Fruit fly (Drosophila melanogaster) whole organism, embryonic: ENCODE data around the gene qtc.

Experiments used
- Abd-B ChIP-seq: fragments of 200-800 bp; sonication (Bioruptor generic); optimal IDR thresholded peaks from 2 replicates; lab custom pipeline; 2018; ENCODE audit warnings: missing biosample characterization, mild to moderate bottlenecking, missing genetic modification characterization, moderate library complexity
- CG10147 ChIP-seq: fragments of 200-800 bp; sonication (Bioruptor generic); optimal IDR thresholded peaks from 2 replicates; lab custom pipeline; 2019; ENCODE audit warnings: missing biosample characterization, mild to moderate bottlenecking, missing genetic modification characterization, moderate library complexity
- CG10209 ChIP-seq: fragments of 200-800 bp; sonication (Bioruptor generic); optimal IDR thresholded peaks from 3 replicates; lab custom pipeline; 2017; ENCODE audit warnings: missing biosample characterization, mild to moderate bottlenecking, missing genetic modification characterization, missing genetic modification reagents
- CG11398 ChIP-seq: fragments of 200-800 bp; sonication (Bioruptor generic); optimal IDR thresholded peaks from 2 replicates; lab custom pipeline; 2016; ENCODE audit warnings: missing biosample characterization, missing genetic modification characterization
- CG11560 ChIP-seq: fragments of 200-800 bp; sonication (Bioruptor generic); IDR thresholded peaks from 3 replicates; pipeline ENCODE4 v1.3.6; 2022; ENCODE audit warnings: missing biosample characterization, missing genetic modification characterization
- CG12744 ChIP-seq: fragments of 200-800 bp; sonication (Bioruptor generic); optimal IDR thresholded peaks from 2 replicates; lab custom pipeline; 2016; ENCODE audit warnings: missing biosample characterization, missing genetic modification characterization
- CG13424 ChIP-seq: fragments of 200-800 bp; sonication (Bioruptor generic); optimal IDR thresholded peaks from 2 replicates; lab custom pipeline; 2019; ENCODE audit warnings: missing biosample characterization, mild to moderate bottlenecking, missing genetic modification characterization, moderate library complexity
- CG13775 ChIP-seq: fragments of 200-800 bp; sonication (Bioruptor generic); optimal IDR thresholded peaks from 3 replicates; lab custom pipeline; 2017; ENCODE audit warnings: missing biosample characterization, mild to moderate bottlenecking, missing genetic modification characterization
- CG15514 ChIP-seq: fragments of 200-800 bp; sonication (Bioruptor generic); optimal IDR thresholded peaks from 3 replicates; lab custom pipeline; 2017; ENCODE audit warnings: missing biosample characterization, missing genetic modification characterization, mild to moderate bottlenecking, moderate library complexity, missing genetic modification reagents
- CG17328 ChIP-seq: fragments of 200-800 bp; sonication (Bioruptor generic); IDR thresholded peaks from 2 replicates; pipeline ENCODE4 v1.3.6; 2022; ENCODE audit warnings: missing biosample characterization, missing genetic modification characterization
- CG17829 ChIP-seq: fragments of 200-800 bp; optimal IDR thresholded peaks from 2 replicates; lab custom pipeline; 2019; ENCODE audit warnings: missing biosample characterization, mild to moderate bottlenecking, missing genetic modification characterization, moderate library complexity
- CG18262 ChIP-seq: fragments of 200-800 bp; optimal IDR thresholded peaks from 3 replicates; lab custom pipeline; 2019; ENCODE audit warnings: missing biosample characterization, mild to moderate bottlenecking, missing genetic modification characterization, moderate library complexity
- CG1832 ChIP-seq: fragments of 200-800 bp; sonication (Bioruptor generic); optimal IDR thresholded peaks from 2 replicates; lab custom pipeline; 2017; ENCODE audit warnings: missing biosample characterization, mild to moderate bottlenecking, missing genetic modification characterization, inconsistent platforms
- CG2712 ChIP-seq: fragments of 200-800 bp; optimal IDR thresholded peaks from 3 replicates; lab custom pipeline; 2019; ENCODE audit warnings: missing biosample characterization, mild to moderate bottlenecking, missing genetic modification characterization, moderate library complexity
- CG3281 ChIP-seq: fragments of 200-800 bp; sonication (Bioruptor generic); optimal IDR thresholded peaks from 3 replicates; lab custom pipeline; 2017; ENCODE audit warnings: missing biosample characterization, mild to moderate bottlenecking, missing genetic modification characterization
- CG6683 ChIP-seq: fragments of 200-800 bp; sonication (Bioruptor generic); optimal IDR thresholded peaks from 2 replicates; lab custom pipeline; 2017; ENCODE audit warnings: missing biosample characterization, mild to moderate bottlenecking, missing genetic modification characterization, missing genetic modification reagents
- CG6765 ChIP-seq: fragments of 200-800 bp; sonication (Bioruptor generic); optimal IDR thresholded peaks from 3 replicates; lab custom pipeline; 2017; ENCODE audit warnings: missing biosample characterization, mild to moderate bottlenecking, missing genetic modification characterization
- CG8281 ChIP-seq: fragments of 200-800 bp; sonication (Bioruptor generic); optimal IDR thresholded peaks from 2 replicates; lab custom pipeline; 2018; ENCODE audit warnings: missing biosample characterization, mild to moderate bottlenecking, missing genetic modification characterization, moderate library complexity
- D19A ChIP-seq: fragments of 200-800 bp; optimal IDR thresholded peaks from 3 replicates; lab custom pipeline; 2019; ENCODE audit warnings: missing biosample characterization, mild to moderate bottlenecking, missing genetic modification characterization, moderate library complexity
- Deaf1 ChIP-seq: fragments of 200-800 bp; optimal IDR thresholded peaks from 3 replicates; lab custom pipeline; 2019; ENCODE audit warnings: missing biosample characterization, mild to moderate bottlenecking, missing genetic modification characterization, moderate library complexity
- Dip2 ChIP-seq: fragments of 200-800 bp; sonication (Bioruptor generic); IDR thresholded peaks from 2 replicates; pipeline ENCODE4 v1.3.6; 2022; ENCODE audit warnings: missing biosample characterization, missing genetic modification characterization
- Doc3 ChIP-seq: fragments of 200-800 bp; sonication (Bioruptor generic); IDR thresholded peaks from 3 replicates; pipeline ENCODE4 v1.3.6; 2022; ENCODE audit warnings: missing biosample characterization, missing genetic modification characterization; ENCODE audit not compliant: partially characterized antibody
- Dref ChIP-seq: fragments of 200-800 bp; sonication (Bioruptor generic); IDR thresholded peaks from 2 replicates; pipeline ENCODE4 v1.3.6; 2022; ENCODE audit warnings: missing biosample characterization, missing genetic modification characterization
- HLH54F ChIP-seq: fragments of 200-800 bp; sonication (Bioruptor generic); optimal IDR thresholded peaks from 3 replicates; lab custom pipeline; 2016; ENCODE audit warnings: missing biosample characterization, missing genetic modification characterization
- Hey ChIP-seq: fragments of 200-800 bp; sonication (Bioruptor generic); optimal IDR thresholded peaks from 3 replicates; lab custom pipeline; 2018; ENCODE audit warnings: missing biosample characterization, mild to moderate bottlenecking, missing genetic modification characterization
- Hmx ChIP-seq: fragments of 200-800 bp; sonication (Bioruptor generic); optimal IDR thresholded peaks from 2 replicates; lab custom pipeline; 2016; ENCODE audit warnings: missing biosample characterization, missing genetic modification characterization
- MBD-R2 ChIP-seq: fragments of 200-800 bp; sonication (Bioruptor generic); IDR thresholded peaks from 2 replicates; pipeline ENCODE4 v1.3.6; 2022; ENCODE audit warnings: missing biosample characterization, missing genetic modification characterization
- NFAT ChIP-seq: fragments of 200-800 bp; sonication (Bioruptor generic); IDR thresholded peaks from 2 replicates; pipeline ENCODE4 v1.3.6; 2022; ENCODE audit warnings: missing biosample characterization, missing genetic modification characterization
- Pdp1 ChIP-seq, 2 experiments: fragments of 200-800 bp; sonication (Bioruptor generic); optimal IDR thresholded peaks; 3 replicates each; lab custom pipeline; 2016; ENCODE audit warnings: missing biosample characterization in 2 of 2, missing genetic modification characterization in 2 of 2, mild to moderate bottlenecking in 1 of 2, moderate library complexity in 1 of 2
- Ravus ChIP-seq: fragments of 200-800 bp; sonication (Bioruptor generic); IDR thresholded peaks from 2 replicates; pipeline ENCODE4 v1.3.6; 2022; ENCODE audit warnings: missing biosample characterization, missing genetic modification characterization
- ac ChIP-seq: fragments of 200-800 bp; sonication (Bioruptor generic); optimal IDR thresholded peaks from 3 replicates; lab custom pipeline; 2017; ENCODE audit warnings: missing biosample characterization, mild to moderate bottlenecking, missing genetic modification characterization
- ash1 ChIP-seq: fragments of 200-800 bp; sonication (Bioruptor generic); optimal IDR thresholded peaks from 2 replicates; lab custom pipeline; 2018; ENCODE audit warnings: missing biosample characterization, mild to moderate bottlenecking, missing genetic modification characterization
- bcd ChIP-seq: fragments of 200-800 bp; sonication (Bioruptor generic); optimal IDR thresholded peaks from 2 replicates; lab custom pipeline; 2017; ENCODE audit warnings: missing biosample characterization, mild to moderate bottlenecking, missing genetic modification characterization
- bsh ChIP-seq, 2 experiments: fragments of 200-800 bp; sonication (Bioruptor generic); optimal IDR thresholded peaks; 2 replicates each; lab custom pipeline; 2017 to 2018; ENCODE audit warnings: mild to moderate bottlenecking in 2 of 2, missing biosample characterization in 2 of 2, missing genetic modification characterization in 2 of 2, moderate library complexity in 1 of 2
- cas ChIP-seq: fragments of 200-800 bp; sonication (Bioruptor generic); IDR thresholded peaks from 2 replicates; pipeline ENCODE4 v1.3.6; 2022; ENCODE audit warnings: missing biosample characterization, missing genetic modification characterization
- danr ChIP-seq: fragments of 200-800 bp; sonication (Bioruptor generic); IDR thresholded peaks from 2 replicates; pipeline ENCODE4 v1.3.6; 2022; ENCODE audit warnings: missing biosample characterization, missing genetic modification characterization
- dysf ChIP-seq: fragments of 200-800 bp; sonication (Bioruptor generic); IDR thresholded peaks from 3 replicates; pipeline ENCODE4 v1.3.6; 2022; ENCODE audit warnings: missing biosample characterization, missing genetic modification characterization
- grau ChIP-seq: fragments of 200-800 bp; optimal IDR thresholded peaks from 3 replicates; lab custom pipeline; 2019; ENCODE audit warnings: missing biosample characterization, mild to moderate bottlenecking, missing genetic modification characterization, moderate library complexity
- jigr1 ChIP-seq: fragments of 200-800 bp; sonication (Bioruptor generic); IDR thresholded peaks from 3 replicates; pipeline ENCODE4 v1.3.6; 2022; ENCODE audit warnings: missing biosample characterization, missing genetic modification characterization
- mirr ChIP-seq: fragments of 200-800 bp; sonication (Bioruptor generic); optimal IDR thresholded peaks from 3 replicates; lab custom pipeline; 2018; ENCODE audit warnings: missing biosample characterization, mild to moderate bottlenecking, missing genetic modification characterization
- nerfin-2 ChIP-seq: fragments of 200-800 bp; sonication (Bioruptor generic); IDR thresholded peaks from 2 replicates; pipeline ENCODE4 v1.3.6; 2022; ENCODE audit warnings: missing biosample characterization, missing genetic modification characterization; ENCODE audit not compliant: partially characterized antibody
- odd ChIP-seq: fragments of 200-800 bp; sonication (Bioruptor generic); optimal IDR thresholded peaks from 2 replicates; lab custom pipeline; 2017; ENCODE audit warnings: missing biosample characterization, mild to moderate bottlenecking, missing genetic modification characterization
- onecut ChIP-seq: fragments of 200-800 bp; sonication (Bioruptor generic); IDR thresholded peaks from 2 replicates; pipeline ENCODE4 v1.3.6; 2022; ENCODE audit warnings: missing biosample characterization, missing genetic modification characterization
- ro ChIP-seq: fragments of 200-800 bp; sonication (Bioruptor generic); IDR thresholded peaks from 2 replicates; pipeline ENCODE4 v1.3.6; 2022; ENCODE audit warnings: missing biosample characterization, missing genetic modification characterization
- row ChIP-seq: fragments of 200-800 bp; sonication (Bioruptor generic); IDR thresholded peaks from 3 replicates; pipeline ENCODE4 v1.3.6; 2022; ENCODE audit warnings: missing biosample characterization, missing genetic modification characterization
- sug ChIP-seq: fragments of 200-800 bp; optimal IDR thresholded peaks from 2 replicates; lab custom pipeline; 2019; ENCODE audit warnings: missing biosample characterization, mild to moderate bottlenecking, missing genetic modification characterization, moderate library complexity
- tap ChIP-seq: fragments of 200-800 bp; optimal IDR thresholded peaks from 3 replicates; lab custom pipeline; 2019; ENCODE audit warnings: missing biosample characterization, mild to moderate bottlenecking, missing genetic modification characterization, moderate library complexity
- tgo ChIP-seq: fragments of 200-800 bp; sonication (Bioruptor generic); IDR thresholded peaks from 3 replicates; pipeline ENCODE4 v1.3.6; 2022; ENCODE audit warnings: missing biosample characterization, missing genetic modification characterization
- tio ChIP-seq: fragments of 200-800 bp; sonication (Bioruptor generic); optimal IDR thresholded peaks from 2 replicates; lab custom pipeline; 2017; ENCODE audit warnings: missing biosample characterization, missing genetic modification characterization, inconsistent platforms
- toy ChIP-seq: fragments of 200-800 bp; sonication (Bioruptor generic); IDR thresholded peaks from 2 replicates; pipeline ENCODE4 v1.3.6; 2022; ENCODE audit warnings: missing biosample characterization, missing genetic modification characterization

Gene qtc

DNA sequence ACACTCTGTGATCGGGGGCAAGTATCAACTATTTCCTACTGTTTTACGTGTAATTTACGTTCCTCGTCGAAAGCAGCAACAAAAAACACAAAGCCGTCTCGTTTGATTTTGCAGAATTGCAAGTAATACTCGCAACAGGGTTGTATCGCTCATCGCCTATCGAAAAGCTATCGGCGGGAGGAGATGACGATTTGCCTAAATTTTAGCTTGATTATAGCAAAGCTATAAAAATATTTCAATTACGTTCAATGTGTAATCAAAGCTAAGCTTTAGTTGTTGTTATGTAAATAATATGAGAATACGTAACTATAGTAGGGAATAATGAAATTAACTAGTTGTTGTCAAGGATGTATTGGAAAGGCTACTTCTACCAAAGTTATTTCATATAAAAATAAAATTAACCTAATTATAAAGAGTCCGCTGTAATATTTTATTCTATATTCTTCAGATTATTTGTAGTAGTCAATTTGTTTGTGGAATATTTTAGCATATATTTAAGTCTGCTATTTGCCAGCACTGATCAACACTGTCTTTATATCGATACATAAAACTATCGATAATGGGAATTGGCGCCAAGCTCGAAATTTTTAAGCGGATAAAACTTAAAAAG lies 865 bp upstream of the qtc start, which contains the start of gene Rpn11 (continued):
- TF ChIP-seq ro (GFP tag; lab: Robert Waterston, UW) = no peak
- TF ChIP-seq HLH54F (GFP tag; lab: Kevin White, UChicago) = peak; percentile 32
- peak; percentile 76 for TF ChIP-seq Abd-B (GFP tag; lab: Kevin White, UChicago)
- TF ChIP-seq CG6683 (GFP tag; lab: Kevin White, UChicago) = no peak
- TF ChIP-seq bcd (GFP tag; lab: Kevin White, UChicago) = peak; percentile 64
- peak; percentile 53 for TF ChIP-seq tap
- peak; percentile 54 for TF ChIP-seq CG3281 (GFP tag; lab: Kevin White, UChicago)
- TF ChIP-seq CG8281 (tag; lab: Kevin White, UChicago) = no peak
- peak; percentile 78 for TF ChIP-seq sug (tag; lab: Kevin White, UChicago)
- peak; percentile 77 for TF ChIP-seq Dref (GFP tag; lab: Robert Waterston, UW)
- no peak for TF ChIP-seq CG17328 (GFP tag; lab: Robert Waterston, UW)
- no peak for TF ChIP-seq toy (GFP tag; lab: Robert Waterston, UW)
- no peak for TF ChIP-seq jigr1 (GFP tag; lab: Robert Waterston, UW)
- TF ChIP-seq Ravus (GFP tag; lab: Robert Waterston, UW) = no peak
- TF ChIP-seq grau = peak; percentile 74
- peak; percentile 23 for TF ChIP-seq Hmx (GFP tag; lab: Kevin White, UChicago)
- peak; percentile 15 for TF ChIP-seq CG11398 (GFP tag; lab: Kevin White, UChicago)
- TF ChIP-seq MBD-R2 (GFP tag; lab: Robert Waterston, UW) = peak; percentile 73
- no peak for TF ChIP-seq ac (GFP tag; lab: Kevin White, UChicago)
- TF ChIP-seq CG6765 = no peak
- TF ChIP-seq Deaf1 (tag; lab: Kevin White, UChicago) = peak; percentile 26
- TF ChIP-seq dysf = 0 out of 3 replicates have a peak, but pooled peaks have one; percentile 8
- TF ChIP-seq Doc3 (GFP tag; lab: Robert Waterston, UW) = 0 out of 3 replicates have a peak, but pooled peaks have one; percentile 33
- TF ChIP-seq tio (GFP tag; lab: Kevin White, UChicago) = peak; percentile 45
- TF ChIP-seq bsh (GFP tag; optimal IDR thresholded peaks at IDR 0.05; lab: Kevin White, UChicago) = peak in 1 of 2 experiments; percentile 41
- 0 out of 2 replicates have a peak, but pooled peaks have one; percentile 34 for TF ChIP-seq NFAT (GFP tag; lab: Robert Waterston, UW)
- no peak; the same call in 2 of the 3 replicates for TF ChIP-seq tgo (GFP tag; lab: Robert Waterston, UW)
- peak; percentile 56 to 63 for TF ChIP-seq Pdp1 (GFP tag; optimal IDR thresholded peaks at IDR 0.05; lab: Kevin White, UChicago)
- TF ChIP-seq nerfin-2 (GFP tag; lab: Robert Waterston, UW) = no peak
- TF ChIP-seq CG15514 (GFP tag; lab: Kevin White, UChicago) = peak; percentile 30
- TF ChIP-seq CG13775 (GFP tag; lab: Kevin White, UChicago) = peak; percentile 79
- peak; percentile 80 for TF ChIP-seq row (GFP tag; lab: Robert Waterston, UW)
- peak; percentile 78 for TF ChIP-seq CG18262 (tag; lab: Kevin White, UChicago)
- TF ChIP-seq CG10209 (GFP tag; lab: Kevin White, UChicago) = peak; percentile 58
- TF ChIP-seq cas (GFP tag; lab: Robert Waterston, UW) = no peak
- TF ChIP-seq danr (GFP tag; lab: Robert Waterston, UW) = no peak
- peak; percentile 76 for TF ChIP-seq CG2712 (tag; lab: Kevin White, UChicago)
- TF ChIP-seq CG17829 = peak; percentile 72
- TF ChIP-seq Dip2 (GFP tag; lab: Robert Waterston, UW) = no peak
- peak; percentile 70 for TF ChIP-seq CG13424 (tag; lab: Kevin White, UChicago)
- peak; percentile 72 for TF ChIP-seq CG10147
- no peak for TF ChIP-seq CG1832 (GFP tag; lab: Kevin White, UChicago)
- TF ChIP-seq odd (GFP tag; lab: Kevin White, UChicago) = peak; percentile 0
- no peak for TF ChIP-seq onecut (GFP tag; lab: Robert Waterston, UW)
- peak; percentile 37 for TF ChIP-seq D19A (tag; lab: Kevin White, UChicago)
- TF ChIP-seq CG11560 (tag; lab: Robert Waterston, UW) = no peak
- peak; percentile 8 for TF ChIP-seq mirr (GFP tag; lab: Kevin White, UChicago)
- TF ChIP-seq ash1 = no peak
- no peak for TF ChIP-seq Hey
- peak; percentile 35 for TF ChIP-seq CG12744 (GFP tag; lab: Kevin White, UChicago)
